Fruit fly (Drosophila melanogaster): Measurements from ENCODE around the gene CG18789.
A peak's percentile ranks its signal among the peaks of the same experiment; 100 is the strongest.

The CG18789 gene

DNA sequence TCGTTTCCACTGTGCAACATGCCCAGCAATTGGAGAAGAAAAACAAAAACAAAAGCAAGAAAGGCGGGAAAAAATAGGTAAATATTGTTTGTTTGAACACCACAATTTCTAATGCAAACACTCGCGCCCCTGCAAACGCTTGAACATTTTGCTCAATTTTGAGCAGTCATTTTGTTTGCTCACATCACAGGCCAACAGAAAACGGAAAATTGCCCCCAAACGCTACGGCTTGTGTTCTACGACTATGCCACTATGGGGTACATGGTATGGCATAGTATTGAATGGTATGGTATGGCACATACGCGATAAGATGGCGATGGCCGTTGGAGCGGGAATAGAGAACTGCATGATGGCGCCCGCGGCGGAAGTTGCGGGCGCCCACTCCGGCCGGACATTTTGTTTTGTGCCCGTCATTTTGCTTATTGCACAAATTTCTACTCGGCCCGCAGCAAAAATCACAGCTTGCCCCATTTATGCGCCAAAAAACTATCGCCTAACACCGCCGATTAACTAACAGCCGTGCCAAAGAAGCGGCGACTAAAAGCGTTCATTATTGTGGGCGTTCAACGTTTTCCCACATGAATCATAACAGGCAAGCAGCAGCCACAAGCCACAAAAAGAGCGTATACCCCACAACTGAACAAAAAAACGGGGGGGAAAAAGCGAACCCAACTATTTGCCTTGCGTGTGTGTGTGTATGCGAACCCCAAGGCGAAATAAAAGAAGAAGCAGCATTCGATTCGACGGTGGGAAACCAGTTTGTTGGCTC, 9.2 kb upstream of the CG18789 start (continued):
- no peak for TF ChIP-seq sim (GFP tag; IDR thresholded peaks at IDR 0.05)
- TF ChIP-seq dmrt11E (tag; optimal IDR thresholded peaks at IDR 0.05), result peak; percentile 70
- TF ChIP-seq twi (tag; optimal IDR thresholded peaks at IDR 0.05), result peak; percentile 26
- peak; percentile 53 for TF ChIP-seq B-H2 (GFP tag; optimal IDR thresholded peaks at IDR 0.05)
- peak; percentile 30 for TF ChIP-seq mam (GFP tag; optimal IDR thresholded peaks at IDR 0.05)
- peak; percentile 49 for TF ChIP-seq CG33213 (GFP tag; optimal IDR thresholded peaks at IDR 0.05)
- no peak for TF ChIP-seq amos (GFP tag; IDR thresholded peaks at IDR 0.05; ENCODE audit: partially characterized antibody)
- TF ChIP-seq CG2875 (GFP tag; optimal IDR thresholded peaks at IDR 0.05), result peak; percentile 86
- TF ChIP-seq emc (GFP tag; optimal IDR thresholded peaks at IDR 0.05), result peak; percentile 35
- TF ChIP-seq CG13894 (tag; optimal IDR thresholded peaks at IDR 0.05), result peak; percentile 87
- TF ChIP-seq maf-S (GFP tag; optimal IDR thresholded peaks at IDR 0.05), result peak; percentile 25
- TF ChIP-seq dm (GFP tag; optimal IDR thresholded peaks at IDR 0.05), result no peak
- no peak for TF ChIP-seq Atf6 (GFP tag; IDR thresholded peaks at IDR 0.05)
- TF ChIP-seq BEAF-32 (GFP tag; optimal IDR thresholded peaks at IDR 0.05), result peak; percentile 58
- TF ChIP-seq CG9727 (GFP tag; optimal IDR thresholded peaks at IDR 0.05), result peak; percentile 70
- TF ChIP-seq NC2α (GFP tag; optimal IDR thresholded peaks at IDR 0.05), result peak; percentile 72
- TF ChIP-seq Hand (GFP tag; optimal IDR thresholded peaks at IDR 0.05), result no peak
- TF ChIP-seq Lpt (GFP tag; optimal IDR thresholded peaks at IDR 0.05), result no peak
- no peak for TF ChIP-seq CG30431 (GFP tag; optimal IDR thresholded peaks at IDR 0.05)
- peak; percentile 8 for TF ChIP-seq CG1602 (GFP tag; optimal IDR thresholded peaks at IDR 0.05)
- peak; percentile 81 for TF ChIP-seq lab (GFP tag; optimal IDR thresholded peaks at IDR 0.05)
- TF ChIP-seq CG15696 (tag; optimal IDR thresholded peaks at IDR 0.05), result peak; percentile 77
- TF ChIP-seq CG14710 (tag; optimal IDR thresholded peaks at IDR 0.05), result peak; percentile 64
- peak; percentile 70 for TF ChIP-seq unpg (GFP tag; optimal IDR thresholded peaks at IDR 0.05)
- TF ChIP-seq zen (tag; optimal IDR thresholded peaks at IDR 0.05), result no peak
- peak; percentile 72 for TF ChIP-seq Camta (GFP tag; optimal IDR thresholded peaks at IDR 0.05)
- TF ChIP-seq CG7928 (GFP tag; optimal IDR thresholded peaks at IDR 0.05), result peak; percentile 38
- TF ChIP-seq CG11398 (GFP tag; optimal IDR thresholded peaks at IDR 0.05), result peak; percentile 86
- peak; percentile 96 for TF ChIP-seq CG10431 (GFP tag; optimal IDR thresholded peaks at IDR 0.05)
- TF ChIP-seq dpn (GFP tag; optimal IDR thresholded peaks at IDR 0.05), result peak; percentile 33 to 50
- peak; percentile 86 for TF ChIP-seq CG7745 (tag; optimal IDR thresholded peaks at IDR 0.05)
- peak; percentile 91 for TF ChIP-seq CG17385 (GFP tag; optimal IDR thresholded peaks at IDR 0.05)
- peak; percentile 34 for TF ChIP-seq Atf3 (GFP tag; optimal IDR thresholded peaks at IDR 0.05)
- TF ChIP-seq CG12219 (GFP tag; optimal IDR thresholded peaks at IDR 0.05), result peak; percentile 77
- peak; percentile 61 for TF ChIP-seq CG12071 (GFP tag; optimal IDR thresholded peaks at IDR 0.05)
- TF ChIP-seq CG34376 (GFP tag; optimal IDR thresholded peaks at IDR 0.05), result peak; percentile 49
- TF ChIP-seq Antp (GFP tag; optimal IDR thresholded peaks at IDR 0.05), result peak; percentile 33
- peak; percentile 69 for TF ChIP-seq CG5180 (GFP tag; optimal IDR thresholded peaks at IDR 0.05)
- peak; percentile 79 for TF ChIP-seq CG4328 (GFP tag; optimal IDR thresholded peaks at IDR 0.05)
- TF ChIP-seq Hmr (GFP tag; optimal IDR thresholded peaks at IDR 0.05), result peak; percentile 78
- TF ChIP-seq CoRest (tag; optimal IDR thresholded peaks at IDR 0.05), result peak; percentile 50
- peak; percentile 52 for TF ChIP-seq D19A (tag; optimal IDR thresholded peaks at IDR 0.05)
- peak; percentile 24 for TF ChIP-seq CG8944 (GFP tag; optimal IDR thresholded peaks at IDR 0.05)
- peak; percentile 93 for TF ChIP-seq CG33557 (GFP tag; optimal IDR thresholded peaks at IDR 0.05)
- peak; percentile 5 for TF ChIP-seq gcm2 (GFP tag; optimal IDR thresholded peaks at IDR 0.05)
- peak; percentile 34 for TF ChIP-seq CG17829 (tag; optimal IDR thresholded peaks at IDR 0.05)
- peak; percentile 9 for TF ChIP-seq psq (GFP tag; optimal IDR thresholded peaks at IDR 0.05)
- peak; percentile 7 for TF ChIP-seq Spps (tag; optimal IDR thresholded peaks at IDR 0.05)
